Worm (Caenorhabditis elegans) whole organism, young adult: ENCODE data around the gene prp-3.

Source experiments
- mes-4 ChIP-seq: sonication (generic microtip); optimal IDR thresholded peaks from 2 replicates; lab custom pipeline; 2016; ENCODE audit warnings: missing genotype, missing genetic modification characterization, missing compliant biosample characterization
- tbp1 ChIP-seq: fragments of 200-800 bp; sonication (Bioruptor generic); optimal IDR thresholded peaks from 2 replicates; lab custom pipeline; 2018; ENCODE audit warnings: mild to moderate bottlenecking, missing genetic modification characterization, missing compliant biosample characterization
- ztf-26 ChIP-seq: sonication (generic microtip); optimal IDR thresholded peaks from 2 replicates; lab custom pipeline; 2017; ENCODE audit warnings: missing genetic modification characterization, missing compliant biosample characterization

DNA sequence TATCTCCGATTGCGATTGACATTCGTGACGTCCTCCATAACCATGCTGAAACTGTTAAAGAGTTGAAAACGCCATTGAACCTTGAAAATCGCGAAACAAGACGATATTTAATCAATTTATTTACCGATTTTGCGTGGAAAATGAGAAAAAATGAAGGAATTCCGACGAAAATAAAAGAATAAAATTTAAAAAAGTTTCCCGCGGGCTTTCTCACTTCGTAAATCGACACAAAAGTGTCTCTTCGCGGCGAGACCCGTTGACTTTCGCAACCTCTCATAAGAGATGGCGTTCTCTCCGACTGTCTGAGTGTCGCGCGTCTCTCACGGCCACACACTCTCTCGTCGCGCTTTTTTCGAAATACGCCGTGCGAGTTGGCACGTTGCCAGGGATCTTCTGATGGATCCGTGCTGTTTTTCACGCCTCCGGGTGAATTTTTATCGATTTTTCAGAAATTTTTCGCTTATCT lies 20.6 kb downstream of the prp-3 start, which contains the start of gene hat-1:
- TF ChIP-seq ztf-26 (tag; lab: Kevin White, UChicago) (peak; percentile 95), tbp1 (peak; percentile 75), mes-4 (tag; lab: Kevin White, UChicago) (no peak)
